Worm (Caenorhabditis elegans): ENCODE measurements around the gene nhr-22.

DNA sequence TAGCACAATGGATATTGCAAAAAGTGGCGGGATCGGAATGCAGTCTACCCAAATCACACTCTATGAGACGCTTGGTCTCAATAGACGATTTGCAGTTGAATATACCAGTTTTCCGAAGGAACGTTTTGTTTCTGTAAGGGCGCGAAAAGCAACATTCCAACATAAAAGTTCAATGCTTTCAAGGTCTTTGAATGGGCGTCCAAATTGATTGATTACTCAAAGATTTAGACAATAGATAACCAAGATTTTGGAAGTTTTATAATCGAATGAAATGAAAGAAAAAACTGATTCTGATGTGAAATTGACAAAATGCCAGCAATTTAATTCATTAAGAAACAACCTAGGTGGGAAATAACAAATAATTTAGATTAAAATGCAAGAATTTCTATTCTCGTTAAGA lies 30.4 kb downstream of the nhr-22 start:
- no peak for TF ChIP-seq nhr-77 (tag; optimal IDR thresholded peaks at IDR 0.05)
- no peak for TF ChIP-seq lin-39 (tag; optimal IDR thresholded peaks at IDR 0.05)

Measured in whole organism, L1 larva.